Fruit fly (Drosophila melanogaster): ENCODE results near the gene RpL36A.

Gene RpL36A

DNA sequence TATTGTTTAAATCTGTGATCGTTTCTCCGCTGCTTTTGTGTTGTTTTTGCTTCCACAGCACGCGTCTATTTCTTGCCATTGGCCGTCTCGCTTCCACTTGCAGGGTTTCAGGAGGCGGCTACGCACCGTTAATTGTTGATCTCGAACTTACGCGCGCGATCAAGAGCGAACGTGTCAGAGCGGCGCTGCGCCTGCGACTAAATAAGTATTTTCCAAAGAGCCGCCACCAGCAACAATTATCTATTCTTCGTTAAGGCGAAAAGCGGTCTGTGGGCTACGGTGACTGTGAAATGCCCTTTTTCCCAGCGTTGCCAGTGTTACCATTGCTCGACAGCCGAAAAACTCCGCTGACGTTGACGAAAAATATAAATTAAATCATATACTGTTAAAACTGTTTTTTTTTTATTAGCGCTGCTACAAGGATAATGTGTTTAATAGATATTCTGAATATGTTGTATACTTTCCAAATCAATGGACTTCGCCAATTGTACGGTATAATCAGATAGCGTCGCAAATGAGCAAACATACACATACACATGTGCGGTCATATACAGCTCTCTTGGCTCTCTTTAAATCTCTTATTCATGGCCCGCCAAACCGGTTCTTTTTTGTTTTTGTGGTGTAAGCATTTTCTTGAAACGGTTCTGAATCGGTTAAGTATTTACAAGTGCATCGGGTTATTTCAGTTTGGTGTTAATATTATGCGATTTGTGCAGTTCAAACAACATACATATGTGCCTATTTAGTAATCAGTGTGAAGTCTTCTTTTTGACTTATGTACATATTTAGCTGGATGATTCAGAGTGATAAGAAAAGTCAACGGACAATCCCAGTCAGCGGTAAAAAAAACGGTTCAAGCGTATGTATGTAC is 48.5 kb downstream of the RpL36A start, which contains the start of gene pes (continued):
- TF ChIP-seq CG18764 (GFP tag; optimal IDR thresholded peaks at IDR 0.05): peak; percentile 83
- no peak for TF ChIP-seq ham (GFP tag; IDR thresholded peaks at IDR 0.05)
- 0 out of 2 replicates have a peak, but pooled peaks have one; percentile 31 for TF ChIP-seq unc-4 (GFP tag; IDR thresholded peaks at IDR 0.05; ENCODE audit: partially characterized antibody)
- TF ChIP-seq CG14050 (GFP tag; IDR thresholded peaks at IDR 0.05): peak; percentile 86
- peak; percentile 88 for TF ChIP-seq corto (GFP tag; optimal IDR thresholded peaks at IDR 0.05)
- TF ChIP-seq NC2β (GFP tag; optimal IDR thresholded peaks at IDR 0.05): no peak
- TF ChIP-seq ind (GFP tag; optimal IDR thresholded peaks at IDR 0.05): peak; percentile 93
- no peak for TF ChIP-seq luna (GFP tag; optimal IDR thresholded peaks at IDR 0.05)
- no peak for TF ChIP-seq CG8388 (GFP tag; optimal IDR thresholded peaks at IDR 0.05)
- TF ChIP-seq Sox100B (GFP tag; optimal IDR thresholded peaks at IDR 0.05): peak; percentile 93
- TF ChIP-seq bcd (GFP tag; optimal IDR thresholded peaks at IDR 0.05): peak; percentile 95
- peak; percentile 94 for TF ChIP-seq pros (GFP tag; optimal IDR thresholded peaks at IDR 0.05)
- TF ChIP-seq CG11695 (GFP tag; IDR thresholded peaks at IDR 0.05): peak; percentile 91
- TF ChIP-seq Fer2 (tag; optimal IDR thresholded peaks at IDR 0.05): peak; percentile 87
- TF ChIP-seq CG6791 (GFP tag; IDR thresholded peaks at IDR 0.05; ENCODE audit: partially characterized antibody): peak; percentile 57; the same call in 2 of the 3 replicates
- TF ChIP-seq fu2 (GFP tag; optimal IDR thresholded peaks at IDR 0.05): no peak
- peak; percentile 51 for TF ChIP-seq fd64A (GFP tag; optimal IDR thresholded peaks at IDR 0.05)
- TF ChIP-seq NC2α (GFP tag; optimal IDR thresholded peaks at IDR 0.05): peak; percentile 39
- TF ChIP-seq CG7928 (GFP tag; optimal IDR thresholded peaks at IDR 0.05): peak; percentile 49
- TF ChIP-seq lab (GFP tag; optimal IDR thresholded peaks at IDR 0.05): peak; percentile 96
- TF ChIP-seq Opbp (GFP tag; IDR thresholded peaks at IDR 0.05; ENCODE audit: partially characterized antibody): peak; percentile 51; the same call in 1 of the 3 replicates
- 0 out of 3 replicates have a peak, but pooled peaks have one; percentile 19 for TF ChIP-seq CG11456 (GFP tag; IDR thresholded peaks at IDR 0.05)
- peak; percentile 80 for TF ChIP-seq CG5180 (GFP tag; optimal IDR thresholded peaks at IDR 0.05)
- peak; percentile 90 for TF ChIP-seq Six4 (GFP tag; optimal IDR thresholded peaks at IDR 0.05)
- TF ChIP-seq CG13775 (GFP tag; optimal IDR thresholded peaks at IDR 0.05): peak; percentile 90
- TF ChIP-seq CG14965 (GFP tag; optimal IDR thresholded peaks at IDR 0.05; ENCODE audit: borderline replicate concordance): no peak
- TF ChIP-seq Hr78 (GFP tag; optimal IDR thresholded peaks at IDR 0.05): peak in 1 of 2 experiments; percentile 82
- TF ChIP-seq Doc2 (GFP tag; IDR thresholded peaks at IDR 0.05): peak; percentile 68; the same call in 1 of the 2 replicates
- peak; percentile 7 for TF ChIP-seq BEAF-32 (GFP tag; optimal IDR thresholded peaks at IDR 0.05)
- peak; percentile 41 for TF ChIP-seq HmgZ (tag; optimal IDR thresholded peaks at IDR 0.05)
- TF ChIP-seq Hsf (GFP tag; optimal IDR thresholded peaks at IDR 0.05): peak; percentile 94
- peak; percentile 92 for TF ChIP-seq CG6765 (GFP tag; optimal IDR thresholded peaks at IDR 0.05)
- peak; percentile 84 for TF ChIP-seq CG15601 (tag; optimal IDR thresholded peaks at IDR 0.05)
- TF ChIP-seq Nf-YC (tag; optimal IDR thresholded peaks at IDR 0.05): peak; percentile 81
- TF ChIP-seq CG17186 (GFP tag; optimal IDR thresholded peaks at IDR 0.05): peak; percentile 58
- TF ChIP-seq D (optimal IDR thresholded peaks at IDR 0.05): no peak
- peak; percentile 90 for TF ChIP-seq D (GFP tag; optimal IDR thresholded peaks at IDR 0.05)
- TF ChIP-seq ssp (GFP tag; IDR thresholded peaks at IDR 0.05): no peak
- TF ChIP-seq nmo (GFP tag; optimal IDR thresholded peaks at IDR 0.05): peak; percentile 96
- peak; percentile 92 for TF ChIP-seq gro (GFP tag; optimal IDR thresholded peaks at IDR 0.05)
- TF ChIP-seq ro (GFP tag; IDR thresholded peaks at IDR 0.05): no peak
- peak; percentile 84 for TF ChIP-seq CG3838 (GFP tag; optimal IDR thresholded peaks at IDR 0.05)
- TF ChIP-seq fd3F (GFP tag; optimal IDR thresholded peaks at IDR 0.05): peak; percentile 84
- peak; percentile 86 for TF ChIP-seq CG17829 (tag; optimal IDR thresholded peaks at IDR 0.05)
- peak; percentile 85 for TF ChIP-seq slou (GFP tag; optimal IDR thresholded peaks at IDR 0.05)
- no peak for TF ChIP-seq ab (GFP tag; optimal IDR thresholded peaks at IDR 0.05)
- peak; percentile 82 for TF ChIP-seq CG17612 (GFP tag; IDR thresholded peaks at IDR 0.05)
- TF ChIP-seq ash1 (GFP tag; optimal IDR thresholded peaks at IDR 0.05): no peak
